Worm (Caenorhabditis elegans) whole organism, L4/young adult: ENCODE data around the gene ptc-1.

Source experiments
- W03F9.2 ChIP-seq: fragments of 150-350 bp; optimal IDR thresholded peaks from 2 replicates; lab custom pipeline; 2014; ENCODE audit warnings: missing biosample characterization, missing genetic modification characterization
- him-1 ChIP-seq: sonication (generic microtip); optimal IDR thresholded peaks from 2 replicates; lab custom pipeline; 2016; ENCODE audit warnings: missing genotype, missing genetic modification reagents, missing genetic modification characterization, missing compliant biosample characterization

DNA sequence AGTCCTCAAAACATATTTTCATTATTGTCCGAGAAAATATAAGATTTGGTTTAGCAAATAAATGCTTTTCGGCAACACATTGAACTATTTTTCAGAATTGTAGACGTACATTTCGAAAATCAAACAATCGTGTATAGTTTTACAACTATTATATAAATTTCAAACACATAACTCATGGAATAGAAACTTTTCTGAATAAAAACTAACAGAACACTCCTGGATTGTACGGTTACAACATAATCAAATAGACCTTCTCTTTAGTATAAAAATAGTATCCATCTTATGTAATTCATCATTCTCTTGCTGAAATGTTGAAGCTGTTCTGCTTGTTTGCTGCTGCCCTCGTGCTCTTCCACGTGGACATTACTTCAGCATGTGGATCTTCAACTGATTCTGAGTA, 18.0 kb downstream of the ptc-1 start, which contains the start of gene ZK675.4:
- TF ChIP-seq W03F9.2 (tag; lab: Kevin White, UChicago) = no peak
- TF ChIP-seq him-1 = no peak
